Worm (Caenorhabditis elegans) whole organism, L3 larva: ENCODE data around the gene ZK1193.2.

Experiments used
- ceh-16 ChIP-seq: sonication (generic microtip); optimal IDR thresholded peaks from 2 replicates; lab custom pipeline; 2017; ENCODE audit warnings: missing biosample characterization, missing genetic modification characterization
- elt-2 ChIP-seq: sonication (generic microtip); optimal IDR thresholded peaks from 2 replicates; lab custom pipeline; 2016; ENCODE audit warnings: missing genetic modification reagents, mild to moderate bottlenecking, missing genetic modification characterization, missing compliant biosample characterization
- lin-15B ChIP-seq: fragments of 150-350 bp; optimal IDR thresholded peaks from 2 replicates; lab custom pipeline; 2014; ENCODE audit warnings: missing biosample characterization, missing genetic modification characterization
- nhr-25 ChIP-seq: sonication (generic microtip); optimal IDR thresholded peaks from 2 replicates; lab custom pipeline; 2017; ENCODE audit warnings: missing biosample characterization, missing genetic modification characterization
- nhr-28 ChIP-seq: fragments of 150-350 bp; optimal IDR thresholded peaks from 2 replicates; lab custom pipeline; 2014; ENCODE audit warnings: missing biosample characterization, missing genetic modification characterization
- snpc-4 ChIP-seq: fragments of 150-350 bp; optimal IDR thresholded peaks from 2 replicates; lab custom pipeline; 2014; ENCODE audit warnings: missing biosample characterization, missing genetic modification characterization
- tbx-2 ChIP-seq: sonication (generic microtip); optimal IDR thresholded peaks from 2 replicates; lab custom pipeline; 2016; ENCODE audit warnings: mild to moderate bottlenecking, missing genetic modification characterization, missing compliant biosample characterization
- unc-62 ChIP-seq: fragments of 150-350 bp; sonication (generic microtip); optimal IDR thresholded peaks from 4 replicates; lab custom pipeline; 2014; ENCODE audit warnings: missing biosample characterization, missing genetic modification reagents, missing genetic modification characterization
- zag-1 ChIP-seq: fragments of 150-350 bp; optimal IDR thresholded peaks from 2 replicates; lab custom pipeline; 2014; ENCODE audit warnings: missing biosample characterization, missing genetic modification characterization

ce11 chrX:439031-439430, 13.6 kb upstream of the ZK1193.2 start:
- no peak for TF ChIP-seq zag-1
- no peak for TF ChIP-seq nhr-25 (tag; lab: Kevin White, UChicago)
- TF ChIP-seq elt-2 (tag; lab: Kevin White, UChicago): peak; percentile 73
- TF ChIP-seq ceh-16 (tag; lab: Kevin White, UChicago): no peak
- TF ChIP-seq unc-62 (GFP tag; lab: Kevin White, UChicago): no peak
- no peak for TF ChIP-seq nhr-28 (tag; lab: Kevin White, UChicago)
- TF ChIP-seq lin-15B (tag; lab: Kevin White, UChicago): no peak
- TF ChIP-seq snpc-4 (tag; lab: Kevin White, UChicago): no peak
- TF ChIP-seq tbx-2: no peak
